Fruit fly (Drosophila melanogaster): Measurements from ENCODE around the gene Miro.

Miro gene

DNA sequence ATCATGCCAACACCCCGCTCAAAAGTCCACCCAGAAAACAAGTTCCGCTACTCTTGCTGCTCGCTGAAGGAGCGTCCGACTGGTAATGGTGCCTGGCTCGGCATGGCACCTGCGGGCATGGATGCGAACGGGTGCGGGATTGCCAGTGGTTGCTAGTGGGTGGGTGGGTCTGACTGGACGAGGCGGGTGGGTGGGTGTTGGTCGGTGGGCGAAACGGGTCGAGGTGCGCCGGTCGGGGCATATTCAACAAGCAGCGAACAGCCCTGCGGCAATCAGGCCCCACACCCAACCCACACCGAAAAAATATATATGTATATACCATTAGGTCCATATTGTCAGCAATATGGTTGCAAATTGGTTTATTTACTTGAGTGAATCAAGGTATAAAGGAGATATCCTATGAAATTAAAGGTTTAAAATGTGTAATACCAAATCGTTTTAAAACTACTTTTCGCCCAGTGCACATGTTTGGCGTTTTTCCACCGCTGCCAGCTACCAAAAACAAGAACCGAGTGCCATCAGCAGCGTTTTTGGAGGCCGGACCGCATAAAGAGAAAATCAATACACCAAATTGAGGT lies 27.9 kb downstream of the Miro start (continued):
- no peak for TF ChIP-seq CG1832 (GFP tag; optimal IDR thresholded peaks at IDR 0.05)
- no peak for TF ChIP-seq CG34224 (GFP tag; IDR thresholded peaks at IDR 0.05; ENCODE audit: partially characterized antibody)
- no peak for TF ChIP-seq CG3995 (GFP tag; optimal IDR thresholded peaks at IDR 0.05)
- no peak for TF ChIP-seq z (GFP tag; IDR thresholded peaks at IDR 0.05)
- peak; percentile 20 for TF ChIP-seq zfh2 (GFP tag; optimal IDR thresholded peaks at IDR 0.05)
- peak; percentile 66 for TF ChIP-seq CoRest (tag; optimal IDR thresholded peaks at IDR 0.05)
- TF ChIP-seq stwl (tag; optimal IDR thresholded peaks at IDR 0.05), result no peak
- no peak for TF ChIP-seq tll (GFP tag; optimal IDR thresholded peaks at IDR 0.05)
- TF ChIP-seq H2.0 (GFP tag; IDR thresholded peaks at IDR 0.05), result peak; percentile 52; the same call in 1 of the 2 replicates
- TF ChIP-seq CG5953 (GFP tag; IDR thresholded peaks at IDR 0.05), result no peak
- TF ChIP-seq CG4820 (GFP tag; optimal IDR thresholded peaks at IDR 0.05), result no peak
- TF ChIP-seq TFAM (GFP tag; optimal IDR thresholded peaks at IDR 0.05), result no peak
- TF ChIP-seq inv (GFP tag; IDR thresholded peaks at IDR 0.05; ENCODE audit: partially characterized antibody), result no peak
- no peak for TF ChIP-seq CG4617 (GFP tag; optimal IDR thresholded peaks at IDR 0.05; ENCODE audit: borderline replicate concordance)
- no peak for TF ChIP-seq Lim3 (GFP tag; IDR thresholded peaks at IDR 0.05)
- peak; percentile 30 for TF ChIP-seq CrebB (tag; optimal IDR thresholded peaks at IDR 0.05)
- no peak for TF ChIP-seq chn (GFP tag; optimal IDR thresholded peaks at IDR 0.05)
- no peak for TF ChIP-seq CG6765 (GFP tag; optimal IDR thresholded peaks at IDR 0.05)
- no peak for TF ChIP-seq Jarid2 (GFP tag; optimal IDR thresholded peaks at IDR 0.05)
- TF ChIP-seq D19B (GFP tag; optimal IDR thresholded peaks at IDR 0.05), result no peak
- peak; percentile 85 for TF ChIP-seq row (GFP tag; IDR thresholded peaks at IDR 0.05)
- peak; percentile 62 for TF ChIP-seq Fer3 (tag; optimal IDR thresholded peaks at IDR 0.05)
- TF ChIP-seq CG15073 (GFP tag; optimal IDR thresholded peaks at IDR 0.05), result no peak
- TF ChIP-seq Taf1 (GFP tag; IDR thresholded peaks at IDR 0.05), result peak; percentile 28; the same call in 1 of the 2 replicates
- TF ChIP-seq Atf-2 (GFP tag; optimal IDR thresholded peaks at IDR 0.05), result no peak
- no peak for TF ChIP-seq CG15696 (tag; optimal IDR thresholded peaks at IDR 0.05)
- no peak for TF ChIP-seq Lpt (GFP tag; optimal IDR thresholded peaks at IDR 0.05)
- TF ChIP-seq mirr (GFP tag; optimal IDR thresholded peaks at IDR 0.05), result peak; percentile 9
- TF ChIP-seq CG30403 (GFP tag; optimal IDR thresholded peaks at IDR 0.05), result peak; percentile 50
- TF ChIP-seq ttk (GFP tag; IDR thresholded peaks at IDR 0.05), result peak; percentile 55; the same call in 1 of the 2 replicates
- no peak for TF ChIP-seq gro (GFP tag; optimal IDR thresholded peaks at IDR 0.05)
- peak; percentile 1 for TF ChIP-seq CG6813 (GFP tag; optimal IDR thresholded peaks at IDR 0.05)
- TF ChIP-seq sim (GFP tag; IDR thresholded peaks at IDR 0.05), result peak; percentile 37; the same call in 1 of the 2 replicates
- TF ChIP-seq bowl (GFP tag; IDR thresholded peaks at IDR 0.05), result no peak
- no peak for TF ChIP-seq fru (optimal IDR thresholded peaks at IDR 0.05)
- TF ChIP-seq nerfin-2 (GFP tag; IDR thresholded peaks at IDR 0.05; ENCODE audit: partially characterized antibody), result no peak
- TF ChIP-seq dmrt99B (tag; optimal IDR thresholded peaks at IDR 0.05), result peak; percentile 60
- TF ChIP-seq CG3407 (GFP tag; optimal IDR thresholded peaks at IDR 0.05), result peak; percentile 35
- TF ChIP-seq YL-1 (GFP tag; optimal IDR thresholded peaks at IDR 0.05), result no peak
- no peak for TF ChIP-seq CG1024 (GFP tag; IDR thresholded peaks at IDR 0.05)
- TF ChIP-seq fu2 (GFP tag; optimal IDR thresholded peaks at IDR 0.05), result no peak
- peak; percentile 29 for TF ChIP-seq CG13624 (GFP tag; optimal IDR thresholded peaks at IDR 0.05)
- peak; percentile 58; the same call in 1 of the 3 replicates for TF ChIP-seq CG11456 (GFP tag; IDR thresholded peaks at IDR 0.05)
- TF ChIP-seq lab (GFP tag; optimal IDR thresholded peaks at IDR 0.05), result peak; percentile 78
- TF ChIP-seq CG7271 (tag; optimal IDR thresholded peaks at IDR 0.05), result no peak
- peak; percentile 72 for TF ChIP-seq HLH3B (GFP tag; IDR thresholded peaks at IDR 0.05)
- TF ChIP-seq en (GFP tag; optimal IDR thresholded peaks at IDR 0.05), result no peak
- TF ChIP-seq CG10147 (GFP tag; optimal IDR thresholded peaks at IDR 0.05), result peak; percentile 53
- TF ChIP-seq ind (GFP tag; optimal IDR thresholded peaks at IDR 0.05), result peak; percentile 28
- peak; percentile 57 for TF ChIP-seq Xbp1 (GFP tag; optimal IDR thresholded peaks at IDR 0.05)

Data from whole organism, embryonic.